Worm (Caenorhabditis elegans) whole organism, L2 larva: ENCODE data around the gene srh-5.
"Not testable (repeated sequence)": the region's sequence is repeated elsewhere in the genome, so short reads cannot be mapped to it uniquely, and the experiment has no call there.

Experiments used
- C34F6.9 ChIP-seq: fragments of 150-350 bp; optimal IDR thresholded peaks from 2 replicates; lab custom pipeline; 2014; ENCODE audit warnings: missing biosample characterization, missing genetic modification characterization
- R02D3.7 ChIP-seq: fragments of 150-350 bp; optimal IDR thresholded peaks from 2 replicates; lab custom pipeline; 2014; ENCODE audit warnings: missing biosample characterization, missing genetic modification characterization
- Y55F3AM.14 ChIP-seq: fragments of 200-800 bp; sonication (Bioruptor generic); optimal IDR thresholded peaks from 2 replicates; lab custom pipeline; 2018; ENCODE audit warnings: mild to moderate bottlenecking, missing genetic modification characterization, missing compliant biosample characterization
- ZK546.5 ChIP-seq: sonication (generic microtip); optimal IDR thresholded peaks from 2 replicates; lab custom pipeline; 2017; ENCODE audit warnings: missing biosample characterization, missing genetic modification characterization
- alr-1 ChIP-seq: fragments of 150-350 bp; optimal IDR thresholded peaks from 2 replicates; lab custom pipeline; 2014; ENCODE audit warnings: missing biosample characterization, missing genetic modification characterization
- ama-1 ChIP-seq: fragments of 150-350 bp; optimal IDR thresholded peaks from 2 replicates; lab custom pipeline; 2018; ENCODE audit warnings: inconsistent platforms
- blmp-1 ChIP-seq: sonication (generic microtip); optimal IDR thresholded peaks from 2 replicates; lab custom pipeline; 2017; ENCODE audit warnings: missing genetic modification characterization, mild to moderate bottlenecking, missing compliant biosample characterization, antibody characterized with exemption, moderate library complexity; ENCODE audit not compliant: insufficient read depth
- ceh-16 ChIP-seq: fragments of 150-350 bp; optimal IDR thresholded peaks from 2 replicates; lab custom pipeline; 2014; ENCODE audit warnings: missing biosample characterization, missing genetic modification characterization
- ceh-82 ChIP-seq: fragments of 150-350 bp; optimal IDR thresholded peaks from 2 replicates; lab custom pipeline; 2014; ENCODE audit warnings: missing biosample characterization, missing genetic modification characterization
- crh-2 ChIP-seq: sonication (generic microtip); optimal IDR thresholded peaks from 2 replicates; lab custom pipeline; 2017; ENCODE audit warnings: missing biosample characterization, missing genetic modification characterization
- dmd-4 ChIP-seq: sonication (generic microtip); optimal IDR thresholded peaks from 2 replicates; lab custom pipeline; 2017; ENCODE audit warnings: missing biosample characterization, missing genetic modification characterization
- fos-1 ChIP-seq: fragments of 150-350 bp; optimal IDR thresholded peaks from 2 replicates; lab custom pipeline; 2014; ENCODE audit warnings: missing biosample characterization, missing genetic modification characterization
- gmeb-1 ChIP-seq: fragments of 150-350 bp; optimal IDR thresholded peaks from 2 replicates; lab custom pipeline; 2014; ENCODE audit warnings: missing biosample characterization, missing genetic modification characterization
- lin-11 ChIP-seq: fragments of 150-350 bp; sonication (generic microtip); optimal IDR thresholded peaks from 2 replicates; lab custom pipeline; 2014; ENCODE audit warnings: missing biosample characterization, missing genetic modification characterization, inconsistent platforms, mixed read lengths
- lin-39 ChIP-seq: fragments of 150-350 bp; optimal IDR thresholded peaks from 2 replicates; lab custom pipeline; 2014; ENCODE audit warnings: missing biosample characterization, missing genetic modification reagents, missing genetic modification characterization
- mab-5 ChIP-seq: fragments of 150-350 bp; optimal IDR thresholded peaks from 2 replicates; lab custom pipeline; 2014; ENCODE audit warnings: missing biosample characterization, missing genetic modification characterization
- mbf-1 ChIP-seq: sonication (generic microtip); optimal IDR thresholded peaks from 2 replicates; lab custom pipeline; 2017; ENCODE audit warnings: missing biosample characterization, missing genetic modification characterization
- mdl-1 ChIP-seq, 2 experiments: fragments of 150-350 bp in 1 of 2; sonication (generic microtip) in 1 of 2; optimal IDR thresholded peaks; 2 replicates each; lab custom pipeline; 2017; ENCODE audit warnings: missing biosample characterization in 2 of 2, missing genetic modification characterization in 2 of 2
- nhr-10 ChIP-seq: sonication (generic microtip); optimal IDR thresholded peaks from 2 replicates; lab custom pipeline; 2017; ENCODE audit warnings: missing biosample characterization, missing genetic modification characterization
- nhr-12 ChIP-seq: fragments of 150-350 bp; optimal IDR thresholded peaks from 2 replicates; lab custom pipeline; 2014; ENCODE audit warnings: missing biosample characterization, missing genetic modification characterization
- nhr-129 ChIP-seq: fragments of 150-350 bp; optimal IDR thresholded peaks from 2 replicates; lab custom pipeline; 2014; ENCODE audit warnings: missing biosample characterization, missing genetic modification characterization
- nhr-6 ChIP-seq: fragments of 150-350 bp; optimal IDR thresholded peaks from 2 replicates; lab custom pipeline; 2014; ENCODE audit warnings: missing biosample characterization, missing genetic modification characterization
- nhr-77 ChIP-seq: fragments of 150-350 bp; optimal IDR thresholded peaks from 2 replicates; lab custom pipeline; 2014; ENCODE audit warnings: missing biosample characterization, missing genetic modification characterization
- sem-4 ChIP-seq: fragments of 150-350 bp; optimal IDR thresholded peaks from 2 replicates; lab custom pipeline; 2014; ENCODE audit warnings: missing biosample characterization, missing genetic modification reagents, missing genetic modification characterization
- skn-1 ChIP-seq: sonication (generic microtip); optimal IDR thresholded peaks from 2 replicates; lab custom pipeline; 2017; ENCODE audit warnings: missing biosample characterization, missing genetic modification characterization
- sma-3 ChIP-seq: sonication (generic microtip); optimal IDR thresholded peaks from 2 replicates; lab custom pipeline; 2016; ENCODE audit warnings: missing genetic modification reagents, missing genetic modification characterization, missing compliant biosample characterization
- sma-9 ChIP-seq, 2 experiments: fragments of 150-350 bp in 1 of 2; sonication (generic microtip) in 1 of 2; optimal IDR thresholded peaks; 2 replicates each; lab custom pipeline; 2014 to 2016; ENCODE audit warnings: missing genetic modification characterization in 2 of 2, mild to moderate bottlenecking in 1 of 2, missing biosample characterization in 1 of 2, missing compliant biosample characterization in 1 of 2, missing genetic modification reagents in 1 of 2, moderate library complexity in 1 of 2
- unc-62 ChIP-seq: fragments of 150-350 bp; optimal IDR thresholded peaks from 2 replicates; lab custom pipeline; 2014; ENCODE audit warnings: missing biosample characterization, missing genetic modification reagents, missing genetic modification characterization
- zag-1 ChIP-seq: fragments of 150-350 bp; optimal IDR thresholded peaks from 2 replicates; lab custom pipeline; 2014; ENCODE audit warnings: missing biosample characterization, missing genetic modification characterization
- ztf-4 ChIP-seq: fragments of 150-350 bp; optimal IDR thresholded peaks from 2 replicates; lab custom pipeline; 2014; ENCODE audit warnings: missing biosample characterization, missing genetic modification characterization

srh-5 gene

DNA sequence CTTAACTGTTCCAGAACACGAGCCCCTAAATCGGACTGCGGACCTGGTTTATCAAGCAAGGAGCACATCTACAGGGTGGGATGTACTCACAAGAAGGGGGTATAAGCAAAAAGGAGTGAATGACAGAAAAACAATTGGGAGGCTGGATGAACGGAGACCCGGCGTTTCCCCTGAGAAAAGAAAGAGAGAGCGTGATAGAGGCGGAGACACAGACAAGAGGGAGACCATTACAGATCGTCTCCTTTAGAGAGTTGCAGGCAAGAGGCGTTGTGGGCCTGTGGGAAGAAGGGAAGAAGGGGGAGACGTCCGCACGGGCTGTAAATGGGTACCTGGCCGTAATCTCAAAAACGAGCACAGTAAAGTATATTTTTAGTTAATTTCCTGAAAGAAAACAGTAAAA is 8.4 kb downstream of the srh-5 start, which contains the start of gene Y46H3C.7:
Gene Y46H3C.7 (minus strand): TSS at position 147 of the 400 bp plus-strand sequence.
- TF ChIP-seq lin-11 (tag; lab: Kevin White, UChicago); nhr-129 (tag; lab: Kevin White, UChicago); Y55F3AM.14 (GFP tag; lab: Kevin White, UChicago): not testable (repeated sequence)

DNA sequence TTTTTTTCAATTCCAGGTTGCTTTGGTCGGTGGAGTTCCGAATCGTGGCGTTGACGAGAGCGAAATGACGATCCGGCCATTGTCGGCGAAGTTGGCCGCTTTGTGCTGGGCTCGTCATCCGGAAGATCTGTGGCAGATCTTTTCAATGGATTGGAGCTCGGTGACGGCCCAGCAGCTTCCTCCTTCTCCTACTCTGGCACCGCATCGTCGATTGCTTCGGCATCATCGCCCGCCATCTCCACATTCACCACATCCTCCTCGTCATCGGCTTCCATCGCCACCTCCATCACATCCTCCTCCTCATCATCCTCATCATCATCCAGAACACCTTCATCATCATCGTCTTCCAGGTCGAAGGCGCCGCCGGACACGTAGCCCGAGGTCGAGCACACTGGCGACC is 13.0 kb downstream of the srh-5 start:
- no peak for TF ChIP-seq mab-5 (tag; lab: Kevin White, UChicago)
- no peak for TF ChIP-seq blmp-1 (tag; lab: Kevin White, UChicago)
- TF ChIP-seq nhr-12 = no peak
- TF ChIP-seq nhr-10 (tag; lab: Kevin White, UChicago) = no peak
- no peak for TF ChIP-seq fos-1 (tag; lab: Kevin White, UChicago)
- TF ChIP-seq nhr-77 = no peak
- no peak for TF ChIP-seq ama-1 (lab: Kevin White, UChicago)
- TF ChIP-seq R02D3.7 (tag; lab: Kevin White, UChicago) = no peak
- TF ChIP-seq unc-62 = no peak
- no peak for TF ChIP-seq ZK546.5 (tag; lab: Kevin White, UChicago)
- TF ChIP-seq dmd-4 (tag; lab: Kevin White, UChicago) = no peak

DNA sequence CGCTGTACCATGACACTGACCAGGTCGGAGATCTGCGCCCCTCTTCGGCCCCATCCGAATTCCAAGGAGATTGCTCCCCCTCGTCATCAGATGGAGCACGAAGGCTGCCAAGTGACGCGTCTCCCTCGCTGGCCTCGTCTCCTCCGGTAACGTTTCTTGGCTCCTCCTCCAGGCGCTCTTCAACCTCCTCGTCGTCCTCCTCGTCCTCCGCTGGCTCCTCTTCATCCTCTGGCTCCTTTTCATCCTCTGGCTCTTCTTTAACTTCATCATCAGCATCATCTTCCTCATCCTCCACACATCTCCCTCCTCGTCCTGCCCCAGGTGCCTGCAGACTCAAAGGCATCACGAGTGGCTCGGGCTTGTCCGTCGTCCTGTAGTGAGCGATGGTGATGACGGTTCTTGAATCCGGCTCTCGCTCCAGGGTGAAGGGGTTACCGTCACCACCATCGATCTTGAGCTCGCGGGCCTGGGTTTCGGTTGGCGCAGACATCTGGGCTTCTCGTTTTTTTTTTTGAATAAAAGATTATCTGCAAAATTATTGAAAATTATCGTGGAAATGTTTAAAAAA is 13.9 kb downstream of the srh-5 start:
- no peak for TF ChIP-seq sma-3 (GFP tag; lab: Kevin White, UChicago)
- TF ChIP-seq mdl-1 (tag; optimal IDR thresholded peaks at IDR 0.05; lab: Kevin White, UChicago) = no peak
- no peak for TF ChIP-seq nhr-6 (tag; lab: Kevin White, UChicago)
- TF ChIP-seq ZK546.5 (tag; lab: Kevin White, UChicago) = no peak
- TF ChIP-seq gmeb-1 (tag; lab: Kevin White, UChicago) = no peak
- no peak for TF ChIP-seq nhr-77

DNA sequence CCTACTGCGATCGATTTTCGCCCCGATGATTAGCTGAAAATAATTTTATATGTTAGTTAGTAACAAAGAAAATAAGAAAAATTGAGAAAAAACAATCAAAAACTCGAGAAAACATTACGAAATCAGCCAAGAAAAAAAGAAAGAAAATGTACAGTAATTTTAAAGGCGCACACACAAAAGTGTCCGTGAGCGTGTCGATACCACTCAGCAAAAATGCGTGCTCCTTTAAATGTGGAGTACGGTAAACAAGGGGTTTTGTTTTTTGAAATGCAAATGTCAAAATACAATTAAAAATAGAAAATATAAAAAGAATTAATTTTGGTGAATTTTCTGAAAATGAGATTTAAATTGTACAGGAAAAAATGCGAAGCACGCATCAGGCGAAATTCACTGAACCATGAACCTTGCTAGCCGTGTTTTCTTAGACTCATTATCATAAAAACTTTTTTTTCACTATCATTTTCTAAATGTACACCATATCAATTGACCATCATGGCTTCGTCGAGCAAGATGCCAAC is 16.2 kb downstream of the srh-5 start, which contains the start of gene srw-90:
Gene srw-90 (plus strand): TSS at position 468 of the 518 bp plus-strand sequence.
- TF ChIP-seq blmp-1 (tag; lab: Kevin White, UChicago) = no peak
- no peak for TF ChIP-seq mab-5 (tag; lab: Kevin White, UChicago)
- TF ChIP-seq ztf-4 (tag; lab: Kevin White, UChicago) = no peak
- no peak for TF ChIP-seq alr-1 (tag; lab: Kevin White, UChicago)
- no peak for TF ChIP-seq nhr-10 (tag; lab: Kevin White, UChicago)
- no peak for TF ChIP-seq ceh-16
- no peak for TF ChIP-seq mdl-1 (tag; optimal IDR thresholded peaks at IDR 0.05; lab: Kevin White, UChicago)
- TF ChIP-seq dmd-4 (tag; lab: Kevin White, UChicago) = no peak
- TF ChIP-seq sem-4 (tag; lab: Kevin White, UChicago) = no peak
- TF ChIP-seq zag-1 = no peak
- TF ChIP-seq gmeb-1 (tag; lab: Kevin White, UChicago) = no peak

DNA sequence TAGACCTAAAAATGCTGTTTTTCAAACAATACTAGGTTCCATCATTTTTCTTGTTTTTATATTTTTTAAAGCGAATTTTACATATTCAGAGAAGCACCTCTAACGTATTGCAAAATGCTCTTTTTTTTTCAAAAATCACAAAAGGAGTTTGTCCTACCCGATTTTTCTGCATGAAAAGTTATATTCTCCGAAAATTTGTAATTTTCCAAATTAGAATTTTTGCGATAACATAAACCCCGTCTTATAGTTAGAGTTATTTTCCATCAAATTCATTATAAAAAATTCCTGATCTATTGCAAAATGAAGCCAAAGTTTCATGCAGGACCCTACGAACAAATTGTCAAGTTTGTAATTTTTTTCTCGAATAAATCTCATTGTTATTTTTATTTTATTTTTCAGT is 23.0 kb downstream of the srh-5 start, which contains the start of gene srw-99:
Gene srw-99 (plus strand): TSS at position 301 of the 400 bp plus-strand sequence.
- no peak for TF ChIP-seq lin-39
- TF ChIP-seq dmd-4 (tag; lab: Kevin White, UChicago) = no peak
- TF ChIP-seq fos-1 (tag; lab: Kevin White, UChicago) = no peak
- TF ChIP-seq mab-5 (tag; lab: Kevin White, UChicago) = no peak
- TF ChIP-seq gmeb-1 (tag; lab: Kevin White, UChicago) = no peak

DNA sequence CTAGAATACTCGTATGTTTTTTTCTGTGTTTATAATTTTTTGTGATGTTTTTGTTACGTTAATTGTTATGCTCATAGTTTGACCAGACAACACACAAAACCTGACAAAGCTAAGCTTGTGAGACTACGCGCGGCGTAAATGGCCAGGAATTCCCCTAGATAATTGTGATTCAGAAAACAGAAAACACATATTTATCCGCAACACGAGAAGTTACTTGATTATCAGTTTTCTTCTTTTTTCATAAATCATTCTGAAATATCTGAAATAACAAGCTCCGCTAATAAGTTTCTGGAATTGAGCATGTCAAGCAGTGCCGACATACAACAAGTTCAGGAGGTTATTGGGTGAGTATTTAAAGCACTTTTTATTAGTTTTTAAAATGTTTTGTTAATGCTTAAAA is 25.5 kb downstream of the srh-5 start, which contains the start of gene srw-100:
Gene srw-100 (plus strand): TSS at position 301 of the 400 bp plus-strand sequence.
- TF ChIP-seq dmd-4 (tag; lab: Kevin White, UChicago) (no peak), nhr-10 (tag; lab: Kevin White, UChicago) (no peak), crh-2 (tag; lab: Kevin White, UChicago) (no peak), skn-1 (tag; lab: Kevin White, UChicago) (no peak), ama-1 (lab: Kevin White, UChicago) (no peak), C34F6.9 (tag; lab: Kevin White, UChicago) (no peak)

DNA sequence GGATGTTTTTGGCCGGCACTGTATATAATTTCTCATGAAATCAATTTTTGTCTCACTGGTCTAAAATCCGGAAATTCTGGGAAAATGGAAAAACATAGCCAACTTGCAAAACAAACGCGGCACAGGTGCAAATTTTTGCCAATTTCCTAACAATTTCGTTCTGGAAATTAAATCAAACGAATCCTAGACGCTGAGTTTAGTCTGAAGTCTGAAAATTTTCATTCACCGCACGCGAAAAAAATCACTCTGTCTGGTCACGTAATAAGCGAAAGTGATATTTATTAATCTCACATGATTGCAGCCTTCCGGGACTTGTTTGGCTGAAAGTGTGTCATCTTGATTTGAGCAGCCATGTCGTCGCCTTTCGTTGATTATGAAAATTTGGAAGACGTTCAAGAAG is 31.5 kb downstream of the srh-5 start, which contains the start of gene srw-103:
Gene srw-103 (plus strand): TSS at position 301 of the 400 bp plus-strand sequence.
- TF ChIP-seq sma-9 (GFP tag; optimal IDR thresholded peaks at IDR 0.05; lab: Kevin White, UChicago) = no peak
- no peak for TF ChIP-seq sma-9 (tag; optimal IDR thresholded peaks at IDR 0.05; lab: Kevin White, UChicago)
- TF ChIP-seq mbf-1 (tag; lab: Kevin White, UChicago) = no peak
- TF ChIP-seq zag-1 = no peak
- no peak for TF ChIP-seq sma-3 (GFP tag; lab: Kevin White, UChicago)
- TF ChIP-seq ceh-82 (tag; lab: Kevin White, UChicago) = no peak
- no peak for TF ChIP-seq nhr-10 (tag; lab: Kevin White, UChicago)
